Fruit fly (Drosophila melanogaster) whole organism, embryonic: ENCODE results near the gene vers.

ENCODE experiments used
- ATbp ChIP-seq: fragments of 200-800 bp; sonication (Bioruptor generic); optimal IDR thresholded peaks from 2 replicates; lab custom pipeline; 2017; ENCODE audit warnings: missing biosample characterization, mild to moderate bottlenecking, missing genetic modification characterization, missing genetic modification reagents
- Atf3 ChIP-seq: fragments of 200-800 bp; sonication (Bioruptor generic); optimal IDR thresholded peaks from 3 replicates; lab custom pipeline; 2016; ENCODE audit warnings: missing biosample characterization, missing genetic modification characterization
- CG10979 ChIP-seq: fragments of 200-800 bp; sonication (Bioruptor generic); optimal IDR thresholded peaks from 2 replicates; lab custom pipeline; 2018; ENCODE audit warnings: missing biosample characterization, mild to moderate bottlenecking, missing genetic modification characterization, moderate library complexity
- CG11695 ChIP-seq: fragments of 200-800 bp; sonication (Bioruptor generic); IDR thresholded peaks from 3 replicates; pipeline ENCODE4 v1.3.6; 2022; ENCODE audit warnings: missing biosample characterization, missing genetic modification characterization
- CG13775 ChIP-seq: fragments of 200-800 bp; sonication (Bioruptor generic); optimal IDR thresholded peaks from 3 replicates; lab custom pipeline; 2017; ENCODE audit warnings: missing biosample characterization, mild to moderate bottlenecking, missing genetic modification characterization
- CG16813 ChIP-seq: fragments of 200-800 bp; sonication (Bioruptor generic); IDR thresholded peaks from 3 replicates; pipeline ENCODE4 v1.3.6; 2022; ENCODE audit warnings: missing biosample characterization, missing genetic modification characterization; ENCODE audit not compliant: partially characterized antibody
- CG17328 ChIP-seq: fragments of 200-800 bp; sonication (Bioruptor generic); IDR thresholded peaks from 2 replicates; pipeline ENCODE4 v1.3.6; 2022; ENCODE audit warnings: missing biosample characterization, missing genetic modification characterization
- CG17359 ChIP-seq: fragments of 200-800 bp; sonication (Bioruptor generic); optimal IDR thresholded peaks from 3 replicates; lab custom pipeline; 2018; ENCODE audit warnings: missing biosample characterization, mild to moderate bottlenecking, missing genetic modification characterization, moderate library complexity
- CG17361 ChIP-seq: fragments of 200-800 bp; sonication (Bioruptor generic); IDR thresholded peaks from 3 replicates; pipeline ENCODE4 v1.3.6; 2022; ENCODE audit warnings: missing biosample characterization, missing genetic modification characterization
- CG3995 ChIP-seq: fragments of 200-800 bp; sonication (Bioruptor generic); optimal IDR thresholded peaks from 3 replicates; lab custom pipeline; 2016; ENCODE audit warnings: missing biosample characterization, missing genetic modification characterization
- CG4328 ChIP-seq: fragments of 200-800 bp; sonication (Bioruptor generic); optimal IDR thresholded peaks from 3 replicates; lab custom pipeline; 2017; ENCODE audit warnings: missing biosample characterization, missing genetic modification reagents, missing genetic modification characterization
- CG4617 ChIP-seq: fragments of 200-800 bp; sonication (Bioruptor generic); optimal IDR thresholded peaks from 3 replicates; lab custom pipeline; 2016; ENCODE audit warnings: missing biosample characterization, missing genetic modification characterization, borderline replicate concordance
- CG6683 ChIP-seq: fragments of 200-800 bp; sonication (Bioruptor generic); optimal IDR thresholded peaks from 2 replicates; lab custom pipeline; 2017; ENCODE audit warnings: missing biosample characterization, mild to moderate bottlenecking, missing genetic modification characterization, missing genetic modification reagents
- CG7745 ChIP-seq: fragments of 200-800 bp; sonication (Bioruptor generic); optimal IDR thresholded peaks from 2 replicates; lab custom pipeline; 2018; ENCODE audit warnings: missing biosample characterization, mild to moderate bottlenecking, missing genetic modification characterization, moderate library complexity
- CG7839 ChIP-seq: fragments of 200-800 bp; sonication (Bioruptor generic); optimal IDR thresholded peaks from 3 replicates; lab custom pipeline; 2018; ENCODE audit warnings: missing biosample characterization, mild to moderate bottlenecking, missing genetic modification characterization, moderate library complexity
- CG7987 ChIP-seq: fragments of 200-800 bp; sonication (Bioruptor generic); optimal IDR thresholded peaks from 2 replicates; lab custom pipeline; 2018; ENCODE audit warnings: missing biosample characterization, mild to moderate bottlenecking, missing genetic modification characterization, moderate library complexity
- CG9437 ChIP-seq: fragments of 200-800 bp; sonication (Bioruptor generic); optimal IDR thresholded peaks from 2 replicates; lab custom pipeline; 2018; ENCODE audit warnings: missing biosample characterization, mild to moderate bottlenecking, missing genetic modification characterization
- CG9817 ChIP-seq: fragments of 200-800 bp; sonication (Bioruptor generic); optimal IDR thresholded peaks from 2 replicates; lab custom pipeline; 2018; ENCODE audit warnings: missing biosample characterization, mild to moderate bottlenecking, missing genetic modification characterization, moderate library complexity
- CoRest ChIP-seq: fragments of 200-800 bp; sonication (Bioruptor generic); optimal IDR thresholded peaks from 3 replicates; lab custom pipeline; 2018; ENCODE audit warnings: missing biosample characterization, mild to moderate bottlenecking, missing genetic modification characterization, moderate library complexity
- Dip2 ChIP-seq: fragments of 200-800 bp; sonication (Bioruptor generic); IDR thresholded peaks from 2 replicates; pipeline ENCODE4 v1.3.6; 2022; ENCODE audit warnings: missing biosample characterization, missing genetic modification characterization
- Ets97D ChIP-seq: fragments of 200-800 bp; sonication (Bioruptor generic); optimal IDR thresholded peaks from 3 replicates; lab custom pipeline; 2016; ENCODE audit warnings: missing biosample characterization, missing genetic modification characterization
- Fer2 ChIP-seq: fragments of 200-800 bp; sonication (Bioruptor generic); optimal IDR thresholded peaks from 2 replicates; lab custom pipeline; 2018; ENCODE audit warnings: missing biosample characterization, mild to moderate bottlenecking, missing genetic modification characterization, moderate library complexity
- H15 ChIP-seq: fragments of 200-800 bp; sonication (Bioruptor generic); IDR thresholded peaks from 3 replicates; pipeline ENCODE4 v1.3.6; 2022; ENCODE audit warnings: missing biosample characterization, missing genetic modification characterization
- Hmx ChIP-seq: fragments of 200-800 bp; sonication (Bioruptor generic); optimal IDR thresholded peaks from 2 replicates; lab custom pipeline; 2016; ENCODE audit warnings: missing biosample characterization, missing genetic modification characterization
- MESR4 ChIP-seq: fragments of 200-800 bp; sonication (Bioruptor generic); optimal IDR thresholded peaks from 2 replicates; lab custom pipeline; 2018; ENCODE audit warnings: missing biosample characterization, mild to moderate bottlenecking, missing genetic modification characterization, moderate library complexity
- Ravus ChIP-seq: fragments of 200-800 bp; sonication (Bioruptor generic); IDR thresholded peaks from 2 replicates; pipeline ENCODE4 v1.3.6; 2022; ENCODE audit warnings: missing biosample characterization, missing genetic modification characterization
- Scr ChIP-seq: fragments of 200-800 bp; sonication (Bioruptor generic); IDR thresholded peaks from 2 replicates; pipeline ENCODE4 v1.3.6; 2022; ENCODE audit warnings: missing biosample characterization, missing genetic modification characterization; ENCODE audit not compliant: partially characterized antibody
- Sox100B ChIP-seq: fragments of 200-800 bp; sonication (Bioruptor generic); optimal IDR thresholded peaks from 3 replicates; lab custom pipeline; 2018; ENCODE audit warnings: missing biosample characterization, mild to moderate bottlenecking, missing genetic modification characterization
- Stat92E ChIP-seq, 3 experiments: fragments of >200 bp in 2 of 3; fragments of 200-800 bp in 1 of 3; sonication (Bioruptor generic) in 1 of 3; optimal IDR thresholded peaks; 2 replicates each; lab custom pipeline; 2017 to 2019; ENCODE audit warnings: missing biosample characterization in 3 of 3, missing genetic modification characterization in 3 of 3, mild to moderate bottlenecking in 1 of 3, moderate library complexity in 1 of 3
- bab2 ChIP-seq: fragments of 200-800 bp; sonication (Bioruptor generic); optimal IDR thresholded peaks from 2 replicates; lab custom pipeline; 2016; ENCODE audit warnings: missing biosample characterization, missing genetic modification characterization
- bbx ChIP-seq: fragments of 200-800 bp; sonication (Bioruptor generic); IDR thresholded peaks from 2 replicates; pipeline ENCODE4 v1.3.6; 2022; ENCODE audit warnings: missing biosample characterization, missing genetic modification characterization; ENCODE audit not compliant: partially characterized antibody
- bcd ChIP-seq: fragments of 200-800 bp; sonication (Bioruptor generic); optimal IDR thresholded peaks from 2 replicates; lab custom pipeline; 2017; ENCODE audit warnings: missing biosample characterization, mild to moderate bottlenecking, missing genetic modification characterization
- cato ChIP-seq: fragments of 200-800 bp; sonication (Bioruptor generic); optimal IDR thresholded peaks from 2 replicates; lab custom pipeline; 2016; ENCODE audit warnings: missing biosample characterization, missing genetic modification characterization, borderline replicate concordance
- ewg ChIP-seq: fragments of 200-800 bp; sonication (Bioruptor generic); optimal IDR thresholded peaks from 3 replicates; lab custom pipeline; 2017; ENCODE audit warnings: mild to moderate bottlenecking, missing biosample characterization, missing genetic modification reagents, missing genetic modification characterization
- grau ChIP-seq: fragments of 200-800 bp; optimal IDR thresholded peaks from 3 replicates; lab custom pipeline; 2019; ENCODE audit warnings: missing biosample characterization, mild to moderate bottlenecking, missing genetic modification characterization, moderate library complexity
- hkb ChIP-seq, 2 experiments: fragments of 200-800 bp in 1 of 2; fragments of >200 bp in 1 of 2; sonication (Bioruptor generic) in 1 of 2; IDR thresholded peaks in 1 of 2; optimal IDR thresholded peaks in 1 of 2; 2 replicates each; pipeline versions ENCODE4 v1.3.6 to Lab custom; 2017 to 2022; ENCODE audit warnings: missing biosample characterization in 1 of 2, missing genetic modification characterization in 1 of 2
- nom ChIP-seq: fragments of 200-800 bp; sonication (Bioruptor generic); optimal IDR thresholded peaks from 2 replicates; lab custom pipeline; 2017; ENCODE audit warnings: missing biosample characterization, missing genetic modification characterization, mild to moderate bottlenecking, moderate library complexity, missing genetic modification reagents
- oc ChIP-seq: fragments of 200-800 bp; sonication (Bioruptor generic); optimal IDR thresholded peaks from 2 replicates; lab custom pipeline; 2018; ENCODE audit warnings: missing biosample characterization, mild to moderate bottlenecking, missing genetic modification characterization, moderate library complexity
- p53 ChIP-seq: fragments of 200-800 bp; sonication (Bioruptor generic); optimal IDR thresholded peaks from 2 replicates; lab custom pipeline; 2016; ENCODE audit warnings: missing biosample characterization, missing genetic modification characterization
- pzg ChIP-seq: fragments of 200-800 bp; sonication (Bioruptor generic); optimal IDR thresholded peaks from 3 replicates; lab custom pipeline; 2018; ENCODE audit warnings: missing biosample characterization, mild to moderate bottlenecking, missing genetic modification characterization, moderate library complexity
- rib ChIP-seq: fragments of 200-800 bp; sonication (Bioruptor generic); IDR thresholded peaks from 2 replicates; pipeline ENCODE4 v1.3.6; 2022; ENCODE audit warnings: missing biosample characterization, missing genetic modification characterization
- row ChIP-seq: fragments of 200-800 bp; sonication (Bioruptor generic); IDR thresholded peaks from 3 replicates; pipeline ENCODE4 v1.3.6; 2022; ENCODE audit warnings: missing biosample characterization, missing genetic modification characterization
- seq ChIP-seq: fragments of 200-800 bp; sonication (Bioruptor generic); IDR thresholded peaks from 2 replicates; pipeline ENCODE4 v1.3.6; 2022; ENCODE audit warnings: missing biosample characterization, missing genetic modification characterization
- sisA ChIP-seq: fragments of 200-800 bp; sonication (Bioruptor generic); IDR thresholded peaks from 2 replicates; pipeline ENCODE4 v1.3.6; 2022; ENCODE audit warnings: missing biosample characterization, missing genetic modification characterization
- slbo ChIP-seq: fragments of 200-800 bp; sonication (Bioruptor generic); IDR thresholded peaks from 2 replicates; pipeline ENCODE4 v1.3.6; 2022; ENCODE audit warnings: missing biosample characterization, missing genetic modification characterization
- slou ChIP-seq: fragments of 200-800 bp; sonication (Bioruptor generic); optimal IDR thresholded peaks from 3 replicates; lab custom pipeline; 2016; ENCODE audit warnings: missing biosample characterization, missing genetic modification characterization
- tap ChIP-seq: fragments of 200-800 bp; optimal IDR thresholded peaks from 3 replicates; lab custom pipeline; 2019; ENCODE audit warnings: missing biosample characterization, mild to moderate bottlenecking, missing genetic modification characterization, moderate library complexity
- unc-4 ChIP-seq: fragments of 200-800 bp; sonication (Bioruptor generic); IDR thresholded peaks from 2 replicates; pipeline ENCODE4 v1.3.6; 2022; ENCODE audit warnings: missing biosample characterization, missing genetic modification characterization; ENCODE audit not compliant: partially characterized antibody
- zfh1 ChIP-seq: fragments of 200-800 bp; sonication (Bioruptor generic); IDR thresholded peaks from 3 replicates; pipeline ENCODE4 v1.3.6; 2022; ENCODE audit warnings: missing biosample characterization, missing genetic modification characterization

Gene vers

dm6 chr3L:12136630-12137029, 20.7 kb downstream of the vers start, which contains the start of the genes CG5645 and Atg12 (continued):
- TF ChIP-seq p53 (GFP tag; lab: Kevin White, UChicago) (no peak), grau (tag; lab: Kevin White, UChicago) (peak; percentile 62), unc-4 (GFP tag; lab: Robert Waterston, UW) (peak; percentile 85), bbx (GFP tag; lab: Robert Waterston, UW) (peak; percentile 71), zfh1 (GFP tag; lab: Robert Waterston, UW) (peak; percentile 66; the same call in 2 of the 3 replicates), Dip2 (no peak), MESR4 (no peak), bcd (peak; percentile 39), Hmx (peak; percentile 50), CG7987 (GFP tag; lab: Kevin White, UChicago) (peak; percentile 46), CG4328 (GFP tag; lab: Kevin White, UChicago) (peak; percentile 49), CG17359 (tag; lab: Kevin White, UChicago) (peak; percentile 66), seq (GFP tag; lab: Robert Waterston, UW) (0 out of 2 replicates have a peak, but pooled peaks have one; percentile 16), CG11695 (GFP tag; lab: Robert Waterston, UW) (peak; percentile 41; the same call in 1 of the 3 replicates), CG3995 (peak; percentile 81), rib (no peak), CoRest (tag; lab: Kevin White, UChicago) (peak; percentile 29), slou (GFP tag; lab: Kevin White, UChicago) (peak; percentile 56), slbo (GFP tag; lab: Robert Waterston, UW) (peak; percentile 78), Sox100B (GFP tag; lab: Kevin White, UChicago) (peak; percentile 69), CG6683 (no peak), CG7839 (tag; lab: Kevin White, UChicago) (peak; percentile 54), Atf3 (GFP tag; lab: Kevin White, UChicago) (no peak), hkb (optimal IDR thresholded peaks at IDR 0.05; lab: Kevin White, UChicago) (no peak), hkb (GFP tag; IDR thresholded peaks at IDR 0.05; lab: Robert Waterston, UW) (peak; percentile 61; the same call in 1 of the 2 replicates), CG13775 (GFP tag; lab: Kevin White, UChicago) (peak; percentile 27), pzg (peak; percentile 40), CG10979 (tag; lab: Kevin White, UChicago) (peak; percentile 74), CG17328 (no peak), sisA (peak; percentile 41; the same call in 1 of the 2 replicates), Ravus (0 out of 2 replicates have a peak, but pooled peaks have one; percentile 2), Ets97D (GFP tag; lab: Kevin White, UChicago) (peak; percentile 2), Stat92E (GFP tag; optimal IDR thresholded peaks at IDR 0.05; lab: Kevin White, UChicago) (no peak), tap (tag; lab: Kevin White, UChicago) (peak; percentile 76), ATbp (GFP tag; lab: Kevin White, UChicago) (peak; percentile 49), Scr (GFP tag; lab: Robert Waterston, UW) (peak; percentile 89), CG9817 (tag; lab: Kevin White, UChicago) (peak; percentile 61), row (GFP tag; lab: Robert Waterston, UW) (peak; percentile 88), nom (GFP tag; lab: Kevin White, UChicago) (peak; percentile 21), Fer2 (tag; lab: Kevin White, UChicago) (no peak), CG7745 (no peak), CG17361 (peak; percentile 51; the same call in 2 of the 3 replicates), CG9437 (GFP tag; lab: Kevin White, UChicago) (no peak), CG16813 (GFP tag; lab: Robert Waterston, UW) (peak; percentile 74), ewg (GFP tag; lab: Kevin White, UChicago) (no peak), oc (tag; lab: Kevin White, UChicago) (no peak), bab2 (GFP tag; lab: Kevin White, UChicago) (peak; percentile 20), cato (GFP tag; lab: Kevin White, UChicago) (no peak), H15 (GFP tag; lab: Robert Waterston, UW) (no peak; the same call in 2 of the 3 replicates), CG4617 (peak; percentile 81)
